Worm (Caenorhabditis elegans): ENCODE results near the gene B0410.3.
A peak's percentile ranks its signal among the peaks of the same experiment; 100 is the strongest.

B0410.3 gene

DNA sequence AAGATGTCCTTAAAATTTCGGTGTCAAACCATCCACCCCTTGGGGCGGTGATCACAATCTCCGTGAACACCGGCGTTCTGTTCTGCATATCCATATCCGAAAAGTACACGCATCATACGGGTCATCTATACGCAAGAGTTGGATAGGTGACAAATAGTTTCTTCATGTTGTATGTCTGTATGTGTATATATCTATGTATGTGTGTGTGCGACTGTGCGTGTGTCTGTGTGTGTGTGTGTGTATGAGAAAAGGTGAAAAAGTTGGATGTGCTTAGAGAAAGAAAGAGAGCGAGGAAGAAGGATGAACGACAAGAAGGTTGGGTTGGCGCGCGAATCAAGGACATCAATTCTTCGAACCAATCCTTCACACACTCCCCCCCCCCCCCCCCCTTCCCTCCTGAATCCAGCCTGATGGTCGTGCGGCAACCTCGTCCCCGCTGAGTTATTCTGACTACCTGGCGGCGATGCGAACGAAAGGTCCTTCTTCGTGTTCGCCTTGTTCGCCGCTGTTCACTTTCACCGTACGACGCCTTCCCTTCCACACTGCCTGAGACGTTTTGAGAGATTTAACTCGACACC, 16.1 kb upstream of the B0410.3 start:
- TF ChIP-seq pha-4 (tag; optimal IDR thresholded peaks at IDR 0.05) (peak; percentile 5), unc-62 (GFP tag; optimal IDR thresholded peaks at IDR 0.05) (peak; percentile 27), nhr-76 (tag; optimal IDR thresholded peaks at IDR 0.05) (no peak), ztf-11 (tag; optimal IDR thresholded peaks at IDR 0.05) (no peak), ham-2 (GFP tag; optimal IDR thresholded peaks at IDR 0.05) (peak; percentile 13), drap-1 (GFP tag; optimal IDR thresholded peaks at IDR 0.05) (peak; percentile 27), ceh-39 (tag; optimal IDR thresholded peaks at IDR 0.05) (no peak), nhr-237 (tag; optimal IDR thresholded peaks at IDR 0.05) (no peak), elt-1 (tag; optimal IDR thresholded peaks at IDR 0.05; ENCODE audit: borderline replicate concordance, insufficient read depth) (peak; percentile 76)

DNA sequence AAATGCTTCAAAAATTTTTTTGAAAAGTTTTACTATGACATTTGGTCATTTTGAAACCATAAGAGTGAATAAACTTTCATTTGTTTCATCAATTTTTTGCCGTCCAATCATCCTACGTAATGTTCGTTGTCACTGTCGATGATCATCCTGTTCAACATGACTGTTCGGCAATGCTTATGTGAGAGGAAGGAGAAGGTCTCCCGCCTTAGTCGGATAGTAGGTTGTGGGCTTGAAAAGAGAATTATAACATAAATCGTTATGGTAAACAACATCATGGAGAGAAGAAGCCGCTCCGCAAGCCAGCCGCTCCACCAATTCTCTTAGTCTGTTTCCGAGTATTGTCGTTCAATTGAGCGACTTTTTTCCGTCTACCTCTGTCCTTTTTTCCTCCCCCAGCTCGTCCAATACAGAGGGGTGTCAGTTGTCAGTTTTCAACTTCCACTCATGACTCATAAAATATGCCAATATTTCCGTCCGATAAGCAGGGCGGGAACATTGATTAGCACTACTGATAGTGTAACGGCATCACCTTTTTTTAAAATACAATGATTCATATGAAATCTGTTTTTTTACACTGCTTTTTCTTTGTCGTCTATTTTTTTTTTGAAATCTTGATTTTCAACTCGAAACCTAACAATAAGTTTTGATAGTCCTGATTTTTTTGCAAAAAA, 14.9 kb upstream of the B0410.3 start:
- TF ChIP-seq elt-3 (tag; optimal IDR thresholded peaks at IDR 0.05) (no peak), blmp-1 (tag; optimal IDR thresholded peaks at IDR 0.05) (no peak), sptf-1 (tag; optimal IDR thresholded peaks at IDR 0.05) (no peak), ceh-43 (GFP tag; optimal IDR thresholded peaks at IDR 0.05) (no peak), tbx-8 (GFP tag; optimal IDR thresholded peaks at IDR 0.05) (no peak), pha-4 (tag; optimal IDR thresholded peaks at IDR 0.05) (no peak), mls-2 (tag; optimal IDR thresholded peaks at IDR 0.05) (no peak), bed-3 (GFP tag; optimal IDR thresholded peaks at IDR 0.05) (no peak)

DNA sequence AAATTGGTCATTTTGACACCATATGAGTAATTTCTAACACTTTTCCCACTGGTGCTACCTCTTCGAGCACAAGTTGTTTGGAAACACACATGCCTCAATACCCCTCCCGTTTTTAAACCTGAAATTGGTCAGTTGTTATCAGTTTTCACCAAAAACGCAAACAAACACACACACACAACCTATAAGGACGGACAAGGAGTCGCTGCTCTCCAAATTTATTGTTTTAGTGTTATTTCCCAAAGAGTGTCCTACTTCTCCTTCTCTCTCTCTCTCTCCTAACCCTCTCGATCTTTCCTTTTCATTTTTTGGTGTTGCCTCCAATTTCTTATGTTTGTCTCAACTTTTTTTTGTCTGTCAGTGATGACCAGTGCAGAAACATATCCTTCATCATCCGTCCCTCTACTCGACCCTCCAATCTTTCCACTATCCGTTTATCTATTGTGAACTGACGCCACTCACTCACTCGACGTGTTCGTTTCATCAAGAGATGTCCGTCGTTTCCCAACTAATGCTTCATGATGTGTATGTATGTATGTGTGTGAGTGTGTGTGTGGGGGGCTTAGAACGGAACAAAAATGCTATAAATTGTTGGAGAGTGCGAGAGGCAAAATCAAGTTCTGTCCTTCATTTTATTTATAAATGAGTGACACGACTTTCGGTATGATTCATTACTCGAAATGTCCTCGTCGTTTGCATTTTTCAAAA, 12.6 kb upstream of the B0410.3 start:
- TF ChIP-seq mep-1 (tag; optimal IDR thresholded peaks at IDR 0.05), result no peak
- TF ChIP-seq unc-62 (GFP tag; optimal IDR thresholded peaks at IDR 0.05), result peak; percentile 68

DNA sequence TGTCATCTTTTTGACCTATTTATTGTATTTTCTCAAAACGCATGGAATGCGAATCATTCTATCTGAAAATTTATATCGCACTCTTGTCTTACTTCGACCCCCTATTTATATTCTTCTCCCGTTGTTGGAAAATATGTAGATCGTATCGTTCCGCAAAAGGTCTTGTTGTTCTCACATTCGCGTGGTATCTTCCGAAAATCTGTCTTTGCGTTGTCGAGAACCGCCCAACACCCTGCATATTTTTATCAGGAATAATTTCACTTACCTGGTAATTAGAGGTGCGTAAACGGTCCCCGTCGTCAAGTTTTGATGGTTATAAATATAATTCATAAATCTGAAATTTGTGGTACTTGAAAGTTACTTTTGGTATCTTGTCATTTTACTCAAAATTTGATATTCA, 11.6 kb upstream of the B0410.3 start:
- TF ChIP-seq ceh-43 (GFP tag; optimal IDR thresholded peaks at IDR 0.05), result no peak
- peak; percentile 73 for TF ChIP-seq elt-1 (tag; optimal IDR thresholded peaks at IDR 0.05; ENCODE audit: borderline replicate concordance, insufficient read depth)
- TF ChIP-seq M03D4.4 (tag; optimal IDR thresholded peaks at IDR 0.05), result no peak

DNA sequence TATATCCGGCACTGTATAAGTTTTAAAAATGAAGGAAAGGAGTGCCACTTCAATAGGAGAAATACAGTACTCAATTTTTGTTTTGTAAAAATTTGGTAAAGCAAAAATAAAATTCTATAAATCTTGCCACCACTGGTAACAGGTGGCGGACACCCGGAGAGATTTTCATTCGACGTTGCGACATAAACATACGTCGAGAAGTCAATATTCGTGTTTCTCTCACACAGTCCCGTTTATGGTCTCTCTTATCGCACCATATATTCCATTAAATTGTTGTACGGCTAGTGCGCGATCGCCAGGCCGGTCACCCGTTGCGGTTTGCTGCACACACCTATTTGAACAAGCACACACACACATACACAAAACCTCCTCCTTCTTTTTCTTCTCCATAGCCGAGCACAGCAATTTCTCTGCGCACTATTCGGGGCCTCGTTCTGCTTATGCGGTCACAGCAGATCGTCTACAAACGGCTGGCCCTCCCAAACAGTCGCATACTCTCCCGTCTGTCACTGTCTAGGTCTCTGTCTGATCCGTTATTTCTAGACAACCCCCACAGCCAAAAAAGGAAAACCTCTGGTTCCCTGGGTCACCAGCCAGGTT, 9.7 kb upstream of the B0410.3 start:
- no peak for TF ChIP-seq mab-5 (tag; optimal IDR thresholded peaks at IDR 0.05)
- TF ChIP-seq unc-39 (tag; optimal IDR thresholded peaks at IDR 0.05), result no peak
- TF ChIP-seq snpc-4 (tag; optimal IDR thresholded peaks at IDR 0.05), result no peak
- no peak for TF ChIP-seq M03D4.4 (tag; optimal IDR thresholded peaks at IDR 0.05)
- TF ChIP-seq pha-4 (tag; optimal IDR thresholded peaks at IDR 0.05), result peak; percentile 52
- TF ChIP-seq mep-1 (tag; optimal IDR thresholded peaks at IDR 0.05), result no peak
- peak; percentile 80 for TF ChIP-seq ham-2 (GFP tag; optimal IDR thresholded peaks at IDR 0.05)
- TF ChIP-seq elt-1 (tag; optimal IDR thresholded peaks at IDR 0.05; ENCODE audit: borderline replicate concordance, insufficient read depth), result no peak
- TF ChIP-seq sptf-1 (tag; optimal IDR thresholded peaks at IDR 0.05), result peak; percentile 48
- no peak for TF ChIP-seq nhr-28 (tag; optimal IDR thresholded peaks at IDR 0.05)
- TF ChIP-seq ztf-11 (tag; optimal IDR thresholded peaks at IDR 0.05), result no peak
- no peak for TF ChIP-seq lsy-2 (tag; optimal IDR thresholded peaks at IDR 0.05)
- TF ChIP-seq elt-3 (tag; optimal IDR thresholded peaks at IDR 0.05), result no peak
- TF ChIP-seq ceh-39 (tag; optimal IDR thresholded peaks at IDR 0.05), result no peak
- peak; percentile 14 for TF ChIP-seq lin-32 (GFP tag; optimal IDR thresholded peaks at IDR 0.05)
- peak; percentile 60 for TF ChIP-seq cnd-1 (tag; optimal IDR thresholded peaks at IDR 0.05)
- no peak for TF ChIP-seq nhr-237 (tag; optimal IDR thresholded peaks at IDR 0.05)
- TF ChIP-seq nhr-2 (tag; optimal IDR thresholded peaks at IDR 0.05), result peak; percentile 76
- peak; percentile 12 for TF ChIP-seq mls-2 (tag; optimal IDR thresholded peaks at IDR 0.05)

DNA sequence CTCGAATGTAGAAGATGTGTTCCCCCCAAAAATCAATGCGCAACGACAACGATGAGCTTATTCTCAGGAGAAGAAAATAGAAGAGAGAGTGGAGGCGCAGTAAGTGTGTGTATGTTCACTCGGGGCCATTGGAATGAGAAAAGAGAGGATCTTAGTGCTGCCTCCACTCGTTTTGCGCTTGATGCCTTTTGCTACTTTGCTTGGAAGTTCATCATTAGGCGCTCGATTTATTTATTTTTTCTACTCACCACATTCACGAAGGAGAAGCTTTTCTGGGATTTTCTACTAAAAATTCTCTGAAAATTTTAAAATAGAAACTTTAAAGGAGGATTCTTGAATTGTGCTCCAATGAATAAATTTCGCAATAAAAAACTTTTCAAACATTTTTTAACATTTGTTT, 7.0 kb upstream of the B0410.3 start, which contains the start of gene F52B10.3:
Gene F52B10.3 (minus strand): TSS at position 101 of the 400 bp plus-strand sequence.
- TF ChIP-seq pha-4 (tag; optimal IDR thresholded peaks at IDR 0.05), result no peak
- TF ChIP-seq sem-2 (GFP tag; optimal IDR thresholded peaks at IDR 0.05), result no peak
- no peak for TF ChIP-seq ces-1 (GFP tag; optimal IDR thresholded peaks at IDR 0.05)
- TF ChIP-seq tbx-8 (GFP tag; optimal IDR thresholded peaks at IDR 0.05), result no peak
- no peak for TF ChIP-seq hlh-1 (tag; optimal IDR thresholded peaks at IDR 0.05)
- TF ChIP-seq nhr-28 (tag; optimal IDR thresholded peaks at IDR 0.05), result no peak
- no peak for TF ChIP-seq mls-2 (tag; optimal IDR thresholded peaks at IDR 0.05)
- no peak for TF ChIP-seq ceh-43 (GFP tag; optimal IDR thresholded peaks at IDR 0.05)
- TF ChIP-seq M03D4.4 (tag; optimal IDR thresholded peaks at IDR 0.05), result no peak
